Worm (Caenorhabditis elegans): Measurements from ENCODE around the gene twk-25.
A peak's percentile ranks its signal among the peaks of the same experiment; 100 is the strongest.

Gene twk-25

ce11 chrIV:11524241-11524692, 19.8 kb downstream of the twk-25 start, which contains the start of gene mep-1 (continued):
- peak; percentile 30; the same call in 1 of the 2 replicates for TF ChIP-seq cebp-1 (GFP tag; IDR thresholded peaks at IDR 0.05)
- peak; percentile 51 for TF ChIP-seq cebp-1 (tag; optimal IDR thresholded peaks at IDR 0.05)
- no peak for TF ChIP-seq ceh-79 (tag; optimal IDR thresholded peaks at IDR 0.05)
- no peak for TF ChIP-seq F10E7.11 (tag; optimal IDR thresholded peaks at IDR 0.05)
- TF ChIP-seq lin-26 (GFP tag; IDR thresholded peaks at IDR 0.05), result peak; percentile 58
- no peak for TF ChIP-seq ZK185.1 (tag; optimal IDR thresholded peaks at IDR 0.05; ENCODE audit: poor library complexity, severe bottlenecking)
- TF ChIP-seq K12H6.12 (tag; optimal IDR thresholded peaks at IDR 0.05), result peak; percentile 50
- TF ChIP-seq madf-8 (GFP tag; conservative IDR thresholded peaks at IDR 0.05), result no peak
- TF ChIP-seq sptf-2 (GFP tag; optimal IDR thresholded peaks at IDR 0.05), result no peak
- TF ChIP-seq snpc-1.3 (tag; optimal IDR thresholded peaks at IDR 0.05; ENCODE audit: insufficient read depth), result no peak
- peak; percentile 44 for TF ChIP-seq lin-54 (GFP tag; optimal IDR thresholded peaks at IDR 0.05)
- TF ChIP-seq ccch-3 (GFP tag; optimal IDR thresholded peaks at IDR 0.05), result no peak
- TF ChIP-seq B0019.2 (GFP tag; conservative IDR thresholded peaks at IDR 0.05), result no peak
- peak; percentile 60 for TF ChIP-seq attf-3 (GFP tag; conservative IDR thresholded peaks at IDR 0.05)
- TF ChIP-seq attf-6 (GFP tag; IDR thresholded peaks at IDR 0.05), result no peak
- TF ChIP-seq mes-4 (tag; optimal IDR thresholded peaks at IDR 0.05), result no peak
- no peak for TF ChIP-seq lsy-27 (tag; optimal IDR thresholded peaks at IDR 0.05; ENCODE audit: borderline replicate concordance, insufficient read depth)
- no peak for TF ChIP-seq B0261.1 (tag; optimal IDR thresholded peaks at IDR 0.05)
- peak; percentile 14 for TF ChIP-seq lin-40 (tag; optimal IDR thresholded peaks at IDR 0.05)
- peak; percentile 20; the same call in 1 of the 2 replicates for TF ChIP-seq hsf-1 (GFP tag; IDR thresholded peaks at IDR 0.05)
- TF ChIP-seq Y79H2A.3 (GFP tag; conservative IDR thresholded peaks at IDR 0.05), result no peak
- 0 out of 2 replicates have a peak, but pooled peaks have one; percentile 30 for TF ChIP-seq ceh-91 (GFP tag; IDR thresholded peaks at IDR 0.05)
- peak; percentile 98 for TF ChIP-seq zfh-2 (GFP tag; conservative IDR thresholded peaks at IDR 0.05)
- TF ChIP-seq D2030.7 (GFP tag; IDR thresholded peaks at IDR 0.05), result no peak
- peak; percentile 8 for TF ChIP-seq athp-1 (tag; optimal IDR thresholded peaks at IDR 0.05)
- no peak for TF ChIP-seq ama-1 (optimal IDR thresholded peaks at IDR 0.05)
- TF ChIP-seq ama-1 (GFP tag; optimal IDR thresholded peaks at IDR 0.05), result no peak
- peak; percentile 39 for TF ChIP-seq madf-6 (GFP tag; IDR thresholded peaks at IDR 0.05)
- peak; percentile 13; the same call in 1 of the 2 replicates for TF ChIP-seq dox-1 (GFP tag; IDR thresholded peaks at IDR 0.05)
- no peak for TF ChIP-seq T07F8.4 (tag; optimal IDR thresholded peaks at IDR 0.05)
- TF ChIP-seq efl-1 (GFP tag; optimal IDR thresholded peaks at IDR 0.05), result no peak
- TF ChIP-seq hmg-1.2 (GFP tag; IDR thresholded peaks at IDR 0.05), result peak; percentile 92
- TF ChIP-seq rpc-1 (optimal IDR thresholded peaks at IDR 0.05), result no peak
- TF ChIP-seq rpc-1 (tag; optimal IDR thresholded peaks at IDR 0.05), result no peak
- peak; percentile 1 for TF ChIP-seq mxl-1 (tag; optimal IDR thresholded peaks at IDR 0.05)
- peak; percentile 63 for TF ChIP-seq mcd-1 (GFP tag; IDR thresholded peaks at IDR 0.05)
- TF ChIP-seq pbrm-1 (GFP tag; IDR thresholded peaks at IDR 0.05), result peak; percentile 19; the same call in 1 of the 2 replicates
- TF ChIP-seq F57A8.1 (GFP tag; optimal IDR thresholded peaks at IDR 0.05), result no peak
- peak; percentile 1 for TF ChIP-seq dpl-1 (GFP tag; optimal IDR thresholded peaks at IDR 0.05)
- no peak for TF ChIP-seq nfya-1 (tag; optimal IDR thresholded peaks at IDR 0.05; ENCODE audit: borderline replicate concordance, insufficient read depth)
- peak; percentile 38 for TF ChIP-seq nhr-80 (tag; optimal IDR thresholded peaks at IDR 0.05)

Measured in whole organism, young adult.